Worm (Caenorhabditis elegans) whole organism, L1 larva: Measurements from ENCODE around the gene metl-2.

Source experiments
- C34B4.2 ChIP-seq: sonication (generic microtip); optimal IDR thresholded peaks from 2 replicates; lab custom pipeline; 2017; ENCODE audit warnings: mild to moderate bottlenecking, missing genetic modification characterization, missing compliant biosample characterization
- F16B12.6 ChIP-seq: fragments of 150-350 bp; optimal IDR thresholded peaks from 2 replicates; lab custom pipeline; 2014; ENCODE audit warnings: missing biosample characterization, missing genetic modification characterization
- blmp-1 ChIP-seq: fragments of 150-350 bp; optimal IDR thresholded peaks from 2 replicates; lab custom pipeline; 2014; ENCODE audit warnings: missing biosample characterization, missing genetic modification characterization
- ceh-88 ChIP-seq: fragments of 200-800 bp; sonication (Bioruptor generic); IDR thresholded peaks from 2 replicates; pipeline ENCODE4 v1.3.6; 2022; ENCODE audit warnings: missing genetic modification characterization, missing compliant biosample characterization
- ces-1 ChIP-seq: fragments of 150-350 bp; optimal IDR thresholded peaks from 2 replicates; lab custom pipeline; 2014; ENCODE audit warnings: missing biosample characterization, missing genetic modification reagents, missing genetic modification characterization
- dsc-1 ChIP-seq: sonication (generic microtip); optimal IDR thresholded peaks from 2 replicates; lab custom pipeline; 2016; ENCODE audit warnings: mild to moderate bottlenecking, missing genetic modification characterization, missing compliant biosample characterization
- efl-1 ChIP-seq, 4 experiments: fragments of 150-350 bp; optimal IDR thresholded peaks in 3 of 4; peaks in 1 of 4; 1 replicate in 1 of 4; 2 replicates in 3 of 4; lab custom pipeline; 2014; ENCODE audit warnings: missing biosample characterization in 2 of 4, missing genetic modification characterization in 2 of 4, missing genetic modification reagents in 2 of 4
- efl-3 ChIP-seq: fragments of 200-800 bp; sonication (Bioruptor generic); optimal IDR thresholded peaks from 2 replicates; lab custom pipeline; 2018; ENCODE audit warnings: mild to moderate bottlenecking, missing genetic modification characterization, missing compliant biosample characterization
- egl-13 ChIP-seq: sonication (generic microtip); optimal IDR thresholded peaks from 2 replicates; lab custom pipeline; 2016; ENCODE audit warnings: missing genotype, missing genetic modification reagents, missing genetic modification characterization, missing compliant biosample characterization
- elt-2 ChIP-seq: sonication (generic microtip); optimal IDR thresholded peaks from 2 replicates; lab custom pipeline; 2016; ENCODE audit warnings: missing genetic modification characterization, mild to moderate bottlenecking, inconsistent platforms, missing compliant biosample characterization, missing genetic modification reagents
- ets-5 ChIP-seq: fragments of 200-800 bp; sonication (Bioruptor generic); IDR thresholded peaks from 2 replicates; pipeline ENCODE4 v1.3.6; 2022; ENCODE audit warnings: missing genetic modification characterization, missing compliant biosample characterization
- grh-1 ChIP-seq: fragments of 200-800 bp; sonication (Bioruptor generic); IDR thresholded peaks from 2 replicates; pipeline ENCODE4 v1.3.6; 2022; ENCODE audit warnings: missing genetic modification reagents, missing genetic modification characterization, missing compliant biosample characterization
- jun-1 ChIP-seq: fragments of 150-350 bp; optimal IDR thresholded peaks from 2 replicates; lab custom pipeline; 2014; ENCODE audit warnings: missing biosample characterization, missing genetic modification reagents, missing genetic modification characterization
- lin-13 ChIP-seq: fragments of 150-350 bp; optimal IDR thresholded peaks from 2 replicates; lab custom pipeline; 2014; ENCODE audit warnings: missing biosample characterization, missing genetic modification reagents, missing genetic modification characterization
- lin-14 ChIP-seq: fragments of 200-800 bp; sonication (Bioruptor generic); optimal IDR thresholded peaks from 2 replicates; lab custom pipeline; 2018; ENCODE audit warnings: mild to moderate bottlenecking, missing genetic modification characterization, moderate library complexity, missing compliant biosample characterization
- lin-15B ChIP-seq: fragments of 150-350 bp; sonication (generic microtip); optimal IDR thresholded peaks from 3 replicates; lab custom pipeline; 2014; ENCODE audit warnings: missing biosample characterization, missing genetic modification characterization
- lin-39 ChIP-seq: fragments of 150-350 bp; optimal IDR thresholded peaks from 2 replicates; lab custom pipeline; 2014; ENCODE audit warnings: missing biosample characterization, missing genetic modification reagents, missing genetic modification characterization
- lir-3 ChIP-seq: sonication (generic microtip); optimal IDR thresholded peaks from 2 replicates; lab custom pipeline; 2016; ENCODE audit warnings: mild to moderate bottlenecking, missing genetic modification characterization, moderate library complexity, missing compliant biosample characterization; ENCODE audit not compliant: poor library complexity
- mab-9 ChIP-seq: fragments of 200-800 bp; sonication (Bioruptor generic); IDR thresholded peaks from 2 replicates; pipeline ENCODE4 v1.3.6; 2022; ENCODE audit warnings: missing genetic modification reagents, missing genetic modification characterization, missing compliant biosample characterization
- nhr-11 ChIP-seq: fragments of 150-350 bp; optimal IDR thresholded peaks from 2 replicates; lab custom pipeline; 2014; ENCODE audit warnings: missing biosample characterization, missing genetic modification characterization
- nhr-12 ChIP-seq: sonication (generic microtip); optimal IDR thresholded peaks from 2 replicates; lab custom pipeline; 2017; ENCODE audit warnings: missing biosample characterization, missing genetic modification characterization
- nhr-19 ChIP-seq: fragments of 200-800 bp; sonication (Bioruptor generic); conservative IDR thresholded peaks from 2 replicates; pipeline ENCODE4 v1.3.6; 2022; ENCODE audit warnings: missing genetic modification characterization, missing compliant biosample characterization
- nhr-237 ChIP-seq: fragments of 150-350 bp; optimal IDR thresholded peaks from 2 replicates; lab custom pipeline; 2014; ENCODE audit warnings: missing biosample characterization, missing genetic modification characterization
- nhr-28 ChIP-seq: fragments of 150-350 bp; optimal IDR thresholded peaks from 2 replicates; lab custom pipeline; 2014; ENCODE audit warnings: missing biosample characterization, missing genetic modification characterization
- nhr-71 ChIP-seq: sonication (generic microtip); optimal IDR thresholded peaks from 2 replicates; lab custom pipeline; 2016; ENCODE audit warnings: mild to moderate bottlenecking, missing genetic modification characterization, moderate library complexity, missing compliant biosample characterization
- nhr-77 ChIP-seq: fragments of 150-350 bp; optimal IDR thresholded peaks from 2 replicates; lab custom pipeline; 2014; ENCODE audit warnings: missing biosample characterization, missing genetic modification characterization
- nhr-84 ChIP-seq: sonication (generic microtip); optimal IDR thresholded peaks from 2 replicates; lab custom pipeline; 2017; ENCODE audit warnings: missing biosample characterization, missing genetic modification characterization
- nhr-85 ChIP-seq: sonication (generic microtip); peaks from one replicate; lab custom pipeline; 2016; ENCODE audit warnings: missing genetic modification characterization, inconsistent platforms, missing compliant biosample characterization
- nhr-90 ChIP-seq: sonication (generic microtip); optimal IDR thresholded peaks from 2 replicates; lab custom pipeline; 2016; ENCODE audit warnings: mild to moderate bottlenecking, missing genetic modification characterization, missing compliant biosample characterization; ENCODE audit not compliant: poor library complexity
- pag-3 ChIP-seq: sonication (generic microtip); optimal IDR thresholded peaks from 2 replicates; lab custom pipeline; 2017; ENCODE audit warnings: missing genetic modification characterization, mild to moderate bottlenecking, missing compliant biosample characterization, antibody characterized with exemption, borderline replicate concordance; ENCODE audit not compliant: insufficient read depth
- pax-3 ChIP-seq: fragments of 200-800 bp; sonication (Bioruptor generic); optimal IDR thresholded peaks from 2 replicates; lab custom pipeline; 2018; ENCODE audit warnings: mild to moderate bottlenecking, missing genetic modification characterization, moderate library complexity, missing compliant biosample characterization
- rnt-1 ChIP-seq: sonication (generic microtip); optimal IDR thresholded peaks from 2 replicates; lab custom pipeline; 2016; ENCODE audit warnings: mild to moderate bottlenecking, missing genetic modification characterization, moderate library complexity, missing compliant biosample characterization
- sox-4 ChIP-seq: sonication (generic microtip); optimal IDR thresholded peaks from 2 replicates; lab custom pipeline; 2016; ENCODE audit warnings: missing genetic modification characterization, missing compliant biosample characterization
- sptf-1 ChIP-seq: fragments of 150-350 bp; optimal IDR thresholded peaks from 2 replicates; lab custom pipeline; 2014; ENCODE audit warnings: missing biosample characterization, missing genetic modification characterization
- swsn-7 ChIP-seq: sonication (generic microtip); optimal IDR thresholded peaks from 2 replicates; lab custom pipeline; 2016; ENCODE audit warnings: missing genetic modification characterization, missing compliant biosample characterization
- tlp-1 ChIP-seq: fragments of 150-350 bp; optimal IDR thresholded peaks from 2 replicates; lab custom pipeline; 2014; ENCODE audit warnings: missing biosample characterization, missing genetic modification characterization
- unc-130 ChIP-seq: fragments of 150-350 bp; optimal IDR thresholded peaks from 2 replicates; lab custom pipeline; 2017; ENCODE audit warnings: missing biosample characterization, missing genetic modification characterization, inconsistent platforms
- unc-30 ChIP-seq: sonication (generic microtip); optimal IDR thresholded peaks from 2 replicates; lab custom pipeline; 2017; ENCODE audit warnings: missing biosample characterization, missing genetic modification characterization
- unc-62 ChIP-seq: fragments of 150-350 bp; optimal IDR thresholded peaks from 2 replicates; lab custom pipeline; 2014; ENCODE audit warnings: missing biosample characterization, missing genetic modification reagents, missing genetic modification characterization
- unc-86 ChIP-seq: sonication (generic microtip); optimal IDR thresholded peaks from 2 replicates; lab custom pipeline; 2016; ENCODE audit warnings: missing genetic modification characterization, missing compliant biosample characterization
- unc-98 ChIP-seq: fragments of 200-800 bp; sonication (Bioruptor generic); IDR thresholded peaks from 2 replicates; pipeline ENCODE4 v1.3.6; 2022; ENCODE audit warnings: missing genetic modification characterization, missing compliant biosample characterization
- vab-15 ChIP-seq: sonication (generic microtip); optimal IDR thresholded peaks from 2 replicates; lab custom pipeline; 2017; ENCODE audit warnings: missing genotype, mild to moderate bottlenecking, missing genetic modification characterization, missing compliant biosample characterization
- ztf-11 ChIP-seq, 2 experiments: sonication (generic microtip); optimal IDR thresholded peaks; 2 replicates each; lab custom pipeline; 2016 to 2017; ENCODE audit warnings: missing genetic modification characterization in 2 of 2, missing biosample characterization in 1 of 2, missing compliant biosample characterization in 1 of 2
- ztf-4 ChIP-seq: fragments of 150-350 bp; optimal IDR thresholded peaks from 2 replicates; lab custom pipeline; 2014; ENCODE audit warnings: missing biosample characterization, missing genetic modification characterization

Gene metl-2

DNA sequence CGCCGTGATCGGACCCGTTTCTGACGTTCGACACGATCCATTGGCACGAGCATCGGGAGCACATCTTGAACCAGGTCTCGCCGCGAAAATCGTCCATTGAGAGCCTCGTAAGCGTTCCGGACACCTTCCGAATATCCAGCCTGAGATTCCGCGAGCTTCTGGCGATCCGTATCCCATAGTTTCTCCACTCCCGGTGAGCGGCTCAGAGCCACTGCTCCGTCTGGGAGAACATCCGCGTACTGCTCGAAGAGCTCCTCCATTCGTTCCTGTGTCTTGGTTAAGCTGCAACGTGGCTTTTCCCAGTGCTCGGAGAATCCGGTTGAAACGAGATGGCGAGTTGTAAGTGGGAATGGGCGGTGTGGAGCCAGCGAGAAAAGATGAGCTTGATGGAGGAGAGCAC lies 35.4 kb downstream of the metl-2 start:
- no peak for TF ChIP-seq pax-3 (tag; lab: Kevin White, UChicago)
- TF ChIP-seq nhr-90 (tag; lab: Kevin White, UChicago): no peak
- TF ChIP-seq unc-30: no peak
- no peak for TF ChIP-seq nhr-11 (tag; lab: Kevin White, UChicago)
- TF ChIP-seq nhr-71 (tag; lab: Kevin White, UChicago): no peak
- TF ChIP-seq egl-13 (tag; lab: Kevin White, UChicago): no peak
- TF ChIP-seq grh-1 (GFP tag; lab: Robert Waterston, UW): no peak
- no peak for TF ChIP-seq ceh-88 (GFP tag; lab: Robert Waterston, UW)
- TF ChIP-seq C34B4.2 (tag; lab: Kevin White, UChicago): no peak
- no peak for TF ChIP-seq unc-98 (GFP tag; lab: Robert Waterston, UW)
- TF ChIP-seq, all 84 proteins: peak for 0

DNA sequence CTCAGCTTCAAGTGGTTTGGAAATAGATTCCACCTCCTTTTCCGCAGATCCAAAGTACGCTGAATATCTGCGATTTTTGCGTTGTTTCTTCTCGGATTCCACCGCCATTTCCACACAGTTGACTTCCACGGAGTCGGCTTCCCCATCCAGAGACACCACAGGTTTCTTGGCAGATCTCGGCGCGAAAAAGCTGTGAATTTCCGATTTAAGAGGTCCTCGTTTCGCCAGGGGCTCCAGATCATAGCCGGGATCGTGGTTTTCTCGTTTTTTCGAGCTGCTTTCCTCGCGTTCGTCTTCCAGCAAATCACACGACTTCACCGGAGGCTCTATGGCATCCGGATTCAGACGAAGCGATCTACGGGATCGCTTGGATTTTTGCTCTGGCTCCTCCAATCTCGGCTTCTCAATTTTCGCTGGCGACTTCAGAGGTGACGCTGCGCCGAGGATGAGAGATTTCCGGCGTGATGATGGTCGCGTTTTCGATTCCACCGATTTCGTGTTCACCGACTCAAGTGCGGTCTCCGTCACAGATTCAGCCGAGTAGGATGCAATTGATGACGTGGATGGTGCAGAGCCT lies 38.9 kb downstream of the metl-2 start:
- no peak for TF ChIP-seq efl-1 (optimal IDR thresholded peaks at IDR 0.05; lab: Kevin White, UChicago)
- peak in 1 of 2 experiments; percentile 89 for TF ChIP-seq efl-1 (GFP tag; optimal IDR thresholded peaks at IDR 0.05 in 1 of 2; lab: Kevin White, UChicago)
- no peak for TF ChIP-seq vab-15
- TF ChIP-seq unc-98 (GFP tag; lab: Robert Waterston, UW): peak; percentile 50; the same call in 1 of the 2 replicates
- peak; percentile 75 for TF ChIP-seq nhr-85 (tag; lab: Kevin White, UChicago)
- peak; percentile 61 for TF ChIP-seq pax-3 (tag; lab: Kevin White, UChicago)
- TF ChIP-seq tlp-1 (tag; lab: Kevin White, UChicago): no peak
- no peak for TF ChIP-seq nhr-12 (tag; lab: Kevin White, UChicago)
- TF ChIP-seq ces-1 (GFP tag; lab: Kevin White, UChicago): no peak
- TF ChIP-seq nhr-90 (tag; lab: Kevin White, UChicago): peak; percentile 19
- no peak for TF ChIP-seq mab-9 (GFP tag; lab: Robert Waterston, UW)
- TF ChIP-seq pag-3 (tag; lab: Kevin White, UChicago): no peak
- TF ChIP-seq nhr-19: no peak

DNA sequence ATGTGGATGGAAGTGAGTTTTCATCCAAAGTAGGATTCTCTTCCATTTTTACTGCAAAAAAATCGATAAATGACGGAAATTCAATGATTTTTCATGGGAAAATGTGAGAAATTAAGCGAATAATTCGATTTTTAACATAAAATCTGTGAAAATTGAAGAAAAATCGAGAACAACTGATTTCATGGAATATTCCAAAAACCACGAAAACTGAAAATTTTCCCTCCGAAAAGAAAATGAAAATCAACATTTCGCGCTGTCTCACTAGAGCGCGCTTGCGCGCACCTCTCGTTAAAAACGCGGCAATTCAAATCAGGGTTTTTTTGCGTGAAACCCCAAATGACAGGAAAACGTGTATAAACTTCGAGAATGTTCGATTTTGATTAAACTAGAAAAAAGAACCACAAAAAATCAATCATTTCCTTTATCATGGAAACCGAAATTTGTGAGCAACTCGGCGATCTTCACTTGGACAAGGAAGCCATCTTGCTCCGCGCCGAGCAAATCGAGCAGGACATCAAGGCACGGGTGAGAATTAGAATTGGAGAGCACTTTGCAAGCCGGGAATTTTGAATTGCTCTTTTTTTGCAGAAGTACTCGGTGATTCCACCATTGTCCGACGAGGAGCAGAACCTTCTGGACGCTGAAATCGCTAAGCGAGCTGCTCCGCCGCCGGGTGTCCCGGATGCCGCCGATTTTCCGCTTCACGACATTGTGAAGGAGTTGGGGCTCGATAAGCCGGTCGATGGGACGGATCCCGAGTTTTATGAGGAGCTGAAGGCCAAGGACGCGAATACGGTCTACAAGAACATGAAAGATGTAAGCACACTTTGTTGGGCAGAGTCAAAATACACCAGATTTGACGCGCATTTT lies 40.9 kb downstream of the metl-2 start, which contains the start of the genes Y53F4B.9 and Y53F4B.11:
Y53F4B.9 (minus strand) TSS at position 51 of the 870 bp plus-strand sequence.
Y53F4B.11 (plus strand) TSS at position 383 of the 870 bp plus-strand sequence.
- TF ChIP-seq ztf-4 (tag; lab: Kevin White, UChicago) (no peak), unc-130 (tag; lab: Kevin White, UChicago) (peak; percentile 65), ets-5 (GFP tag; lab: Robert Waterston, UW) (no peak), dsc-1 (tag; lab: Kevin White, UChicago) (peak; percentile 61), ztf-11 (tag; optimal IDR thresholded peaks at IDR 0.05; lab: Kevin White, UChicago) (peak in 1 of 2 experiments; percentile 4), nhr-84 (tag; lab: Kevin White, UChicago) (no peak), blmp-1 (peak; percentile 82), nhr-19 (peak; percentile 84), sox-4 (tag; lab: Kevin White, UChicago) (peak; percentile 23), lin-39 (tag; lab: Kevin White, UChicago) (peak; percentile 25), sptf-1 (no peak), lir-3 (no peak), nhr-28 (tag; lab: Kevin White, UChicago) (no peak), swsn-7 (tag; lab: Kevin White, UChicago) (peak; percentile 67), lin-15B (tag; lab: Kevin White, UChicago) (peak; percentile 85), efl-3 (GFP tag; lab: Kevin White, UChicago) (no peak), vab-15 (peak; percentile 38), mab-9 (GFP tag; lab: Robert Waterston, UW) (peak; percentile 56; the same call in 1 of the 2 replicates), nhr-237 (tag; lab: Kevin White, UChicago) (peak; percentile 53), unc-86 (tag; lab: Kevin White, UChicago) (peak; percentile 69), lin-13 (GFP tag; lab: Kevin White, UChicago) (peak; percentile 78), rnt-1 (tag; lab: Kevin White, UChicago) (peak; percentile 89), lin-14 (GFP tag; lab: Kevin White, UChicago) (peak; percentile 69), efl-1 (optimal IDR thresholded peaks at IDR 0.05; lab: Kevin White, UChicago) (peak; percentile 99 to 100), efl-1 (GFP tag; optimal IDR thresholded peaks at IDR 0.05 in 1 of 2; lab: Kevin White, UChicago) (peak; percentile 100), unc-62 (GFP tag; lab: Kevin White, UChicago) (no peak), elt-2 (tag; lab: Kevin White, UChicago) (peak; percentile 18), jun-1 (tag; lab: Kevin White, UChicago) (peak; percentile 73), ceh-88 (GFP tag; lab: Robert Waterston, UW) (peak; percentile 50; the same call in 1 of the 2 replicates), F16B12.6 (tag; lab: Kevin White, UChicago) (peak; percentile 70), nhr-77 (tag; lab: Kevin White, UChicago) (peak; percentile 94)
